Fruit fly (Drosophila melanogaster): Measurements from ENCODE around the gene Sf3b5.

Gene Sf3b5

DNA sequence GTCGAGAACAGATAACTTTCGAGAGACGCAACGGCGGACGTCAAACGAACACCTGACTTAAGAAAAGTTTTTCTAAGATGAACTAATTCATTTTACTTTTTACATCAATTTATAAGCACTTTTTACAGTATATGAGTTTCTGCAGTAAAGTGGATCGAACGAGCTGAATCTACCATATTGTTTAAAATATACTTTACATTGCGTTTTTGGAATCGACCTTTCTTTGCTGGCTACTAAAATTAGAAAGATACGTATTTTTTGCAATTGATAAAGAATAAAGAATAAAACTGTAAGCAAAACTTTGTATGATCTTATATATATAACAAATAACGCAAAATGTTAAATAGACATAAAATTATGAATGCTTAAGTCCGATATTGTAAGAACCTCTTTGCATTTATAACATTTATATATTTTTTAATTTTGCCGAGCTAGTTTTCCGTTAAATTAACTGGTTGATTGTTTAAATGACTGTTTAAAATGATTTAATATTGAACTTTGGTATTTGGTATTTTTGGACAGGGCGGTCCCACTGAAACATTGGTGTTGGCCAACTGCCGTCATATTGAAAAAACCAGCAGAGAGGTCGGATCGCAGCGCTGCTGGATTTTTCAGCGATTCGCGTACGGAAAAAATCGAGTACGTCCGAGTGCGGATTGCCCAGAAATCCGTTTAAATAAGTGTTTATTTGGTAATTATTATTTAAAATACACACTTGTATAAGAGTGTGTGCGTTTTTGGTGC lies 37.0 kb upstream of the Sf3b5 start, which contains the start of gene Kdm2 (continued):
- no peak for TF ChIP-seq fd3F (GFP tag; optimal IDR thresholded peaks at IDR 0.05)
- TF ChIP-seq Hmr (GFP tag; optimal IDR thresholded peaks at IDR 0.05) = peak; percentile 55
- no peak for TF ChIP-seq hbn (GFP tag; IDR thresholded peaks at IDR 0.05; ENCODE audit: partially characterized antibody)
- no peak for TF ChIP-seq CG12104 (GFP tag; optimal IDR thresholded peaks at IDR 0.05)
- TF ChIP-seq scrt (GFP tag; optimal IDR thresholded peaks at IDR 0.05) = peak; percentile 56
- no peak for TF ChIP-seq sima (GFP tag; optimal IDR thresholded peaks at IDR 0.05)
- no peak for TF ChIP-seq lov (optimal IDR thresholded peaks at IDR 0.05)
- TF ChIP-seq lov (GFP tag; IDR thresholded peaks at IDR 0.05) = no peak
- peak; percentile 18 for TF ChIP-seq unpg (GFP tag; optimal IDR thresholded peaks at IDR 0.05)
- no peak for TF ChIP-seq Hr39 (optimal IDR thresholded peaks at IDR 0.05)
- no peak for TF ChIP-seq her (GFP tag; optimal IDR thresholded peaks at IDR 0.05)
- peak; percentile 1 for TF ChIP-seq dmrt99B (tag; optimal IDR thresholded peaks at IDR 0.05)
- no peak for TF ChIP-seq ftz-f1 (GFP tag; optimal IDR thresholded peaks at IDR 0.05)
- peak; percentile 12 for TF ChIP-seq CG10979 (tag; optimal IDR thresholded peaks at IDR 0.05)
- no peak for TF ChIP-seq Sox100B (GFP tag; optimal IDR thresholded peaks at IDR 0.05)
- TF ChIP-seq CG12071 (GFP tag; optimal IDR thresholded peaks at IDR 0.05) = peak; percentile 11
- TF ChIP-seq CG3163 (GFP tag; optimal IDR thresholded peaks at IDR 0.05) = no peak
- TF ChIP-seq CG2712 (tag; optimal IDR thresholded peaks at IDR 0.05) = peak; percentile 40
- TF ChIP-seq cato (GFP tag; optimal IDR thresholded peaks at IDR 0.05; ENCODE audit: borderline replicate concordance) = no peak
- no peak for TF ChIP-seq H2.0 (GFP tag; IDR thresholded peaks at IDR 0.05)
- TF ChIP-seq kni (GFP tag; optimal IDR thresholded peaks at IDR 0.05) = no peak
- TF ChIP-seq Ets65A (GFP tag) = peak; percentile 59
- TF ChIP-seq slp2 (GFP tag; optimal IDR thresholded peaks at IDR 0.05) = no peak
- no peak for TF ChIP-seq CG2129 (GFP tag; IDR thresholded peaks at IDR 0.05; ENCODE audit: partially characterized antibody)
- TF ChIP-seq tap (tag; optimal IDR thresholded peaks at IDR 0.05) = peak; percentile 49
- peak; percentile 38 for TF ChIP-seq CG3281 (GFP tag; optimal IDR thresholded peaks at IDR 0.05)
- TF ChIP-seq Sry-β (GFP tag; optimal IDR thresholded peaks at IDR 0.05) = no peak
- no peak for TF ChIP-seq Hr3 (GFP tag; optimal IDR thresholded peaks at IDR 0.05)
- TF ChIP-seq ATbp (GFP tag; optimal IDR thresholded peaks at IDR 0.05) = no peak
- TF ChIP-seq zen2 (GFP tag; IDR thresholded peaks at IDR 0.05; ENCODE audit: partially characterized antibody) = no peak
- TF ChIP-seq pum (GFP tag; optimal IDR thresholded peaks at IDR 0.05) = no peak
- no peak for TF ChIP-seq sc (optimal IDR thresholded peaks at IDR 0.05)
- TF ChIP-seq sc (GFP tag; optimal IDR thresholded peaks at IDR 0.05) = no peak
- peak; percentile 18 for TF ChIP-seq CG7745 (tag; optimal IDR thresholded peaks at IDR 0.05)
- TF ChIP-seq CG33557 (GFP tag; optimal IDR thresholded peaks at IDR 0.05) = no peak
- TF ChIP-seq CG10654 (GFP tag; optimal IDR thresholded peaks at IDR 0.05) = no peak
- TF ChIP-seq chif (GFP tag; optimal IDR thresholded peaks at IDR 0.05) = peak in 1 of 2 experiments; percentile 5
- TF ChIP-seq CG31224 (GFP tag; IDR thresholded peaks at IDR 0.05) = no peak
- TF ChIP-seq MTF-1 (GFP tag; optimal IDR thresholded peaks at IDR 0.05; ENCODE audit: borderline replicate concordance) = peak; percentile 63
- TF ChIP-seq CG8281 (tag; optimal IDR thresholded peaks at IDR 0.05) = peak; percentile 18
- no peak for TF ChIP-seq CG10321 (GFP tag; IDR thresholded peaks at IDR 0.05)
- peak; percentile 7 for TF ChIP-seq lilli (GFP tag; optimal IDR thresholded peaks at IDR 0.05)
- no peak for TF ChIP-seq emc (GFP tag; optimal IDR thresholded peaks at IDR 0.05)
- TF ChIP-seq Ptx1 (GFP tag; IDR thresholded peaks at IDR 0.05) = no peak
- TF ChIP-seq CG34376 (GFP tag; optimal IDR thresholded peaks at IDR 0.05) = peak; percentile 21
- no peak for TF ChIP-seq tx (GFP tag; optimal IDR thresholded peaks at IDR 0.05)
- no peak for TF ChIP-seq CG30431 (GFP tag; optimal IDR thresholded peaks at IDR 0.05)
- TF ChIP-seq disco-r (GFP tag; optimal IDR thresholded peaks at IDR 0.05) = no peak
- peak; percentile 23 for TF ChIP-seq CG2116 (GFP tag; optimal IDR thresholded peaks at IDR 0.05)
- peak; percentile 16 for TF ChIP-seq nom (GFP tag; optimal IDR thresholded peaks at IDR 0.05)

Measured in whole organism, embryonic.